Worm (Caenorhabditis elegans) whole organism, young adult: ENCODE measurements around the gene srj-42.

Experiments
- C06A6.2 ChIP-seq: fragments of 200-800 bp; sonication (Bioruptor generic); conservative IDR thresholded peaks from 2 replicates; pipeline ENCODE4 v1.3.6; 2022; ENCODE audit warnings: missing genetic modification characterization, missing compliant biosample characterization
- F33H1.4 ChIP-seq: fragments of 200-800 bp; sonication (Bioruptor generic); IDR thresholded peaks from 2 replicates; pipeline ENCODE4 v1.3.6; 2022; ENCODE audit warnings: missing genetic modification reagents, missing genetic modification characterization, missing compliant biosample characterization
- T07F8.4 ChIP-seq: sonication (generic microtip); optimal IDR thresholded peaks from 2 replicates; lab custom pipeline; 2016; ENCODE audit warnings: mild to moderate bottlenecking, missing genetic modification characterization, moderate library complexity, missing compliant biosample characterization
- cebp-1 ChIP-seq, 2 experiments: fragments of 200-800 bp in 1 of 2; sonication (Bioruptor generic) in 1 of 2; sonication (generic microtip) in 1 of 2; IDR thresholded peaks in 1 of 2; optimal IDR thresholded peaks in 1 of 2; 2 replicates each; pipeline versions ENCODE4 v1.3.6 to Lab custom; 2017 to 2022; ENCODE audit warnings: missing compliant biosample characterization in 2 of 2, missing genetic modification characterization in 2 of 2, mild to moderate bottlenecking in 1 of 2, missing genetic modification reagents in 1 of 2, moderate library complexity in 1 of 2
- cebp-2 ChIP-seq: fragments of 200-800 bp; sonication (Bioruptor generic); IDR thresholded peaks from 2 replicates; pipeline ENCODE4 v1.3.6; 2022; ENCODE audit warnings: missing genetic modification characterization, missing compliant biosample characterization
- dpl-1 ChIP-seq: fragments of 150-350 bp; optimal IDR thresholded peaks from 2 replicates; lab custom pipeline; 2014; ENCODE audit warnings: missing biosample characterization, missing genetic modification reagents, missing genetic modification characterization
- ets-4 ChIP-seq: fragments of 200-800 bp; sonication (Bioruptor generic); optimal IDR thresholded peaks from 2 replicates; lab custom pipeline; 2018; ENCODE audit warnings: mild to moderate bottlenecking, missing genetic modification characterization, missing compliant biosample characterization
- mcd-1 ChIP-seq: fragments of 200-800 bp; sonication (Bioruptor generic); IDR thresholded peaks from 2 replicates; pipeline ENCODE4 v1.3.6; 2022; ENCODE audit warnings: missing genetic modification reagents, missing genetic modification characterization, missing compliant biosample characterization
- nfya-1 ChIP-seq: sonication (generic microtip); optimal IDR thresholded peaks from 2 replicates; lab custom pipeline; 2017; ENCODE audit warnings: antibody characterized with exemption, missing compliant biosample characterization, missing genetic modification characterization, borderline replicate concordance; ENCODE audit not compliant: insufficient read depth
- rec-8 ChIP-seq, 2 experiments: sonication (generic microtip); optimal IDR thresholded peaks; 2 replicates each; lab custom pipeline; 2016; ENCODE audit warnings: mild to moderate bottlenecking in 2 of 2, missing genetic modification characterization in 2 of 2, missing genetic modification reagents in 2 of 2, missing genotype in 2 of 2, missing biosample characterization in 1 of 2, missing compliant biosample characterization in 1 of 2, moderate library complexity in 1 of 2
- tbp1 ChIP-seq: fragments of 200-800 bp; sonication (Bioruptor generic); optimal IDR thresholded peaks from 2 replicates; lab custom pipeline; 2018; ENCODE audit warnings: mild to moderate bottlenecking, missing genetic modification characterization, missing compliant biosample characterization
- tlf-1 ChIP-seq: fragments of 200-800 bp; sonication (Bioruptor generic); optimal IDR thresholded peaks from 2 replicates; lab custom pipeline; 2018; ENCODE audit warnings: mild to moderate bottlenecking, missing genetic modification characterization, missing compliant biosample characterization
- unc-62 ChIP-seq: fragments of 150-350 bp; optimal IDR thresholded peaks from 2 replicates; lab custom pipeline; 2014; ENCODE audit warnings: missing biosample characterization, missing genetic modification reagents, missing genetic modification characterization

DNA sequence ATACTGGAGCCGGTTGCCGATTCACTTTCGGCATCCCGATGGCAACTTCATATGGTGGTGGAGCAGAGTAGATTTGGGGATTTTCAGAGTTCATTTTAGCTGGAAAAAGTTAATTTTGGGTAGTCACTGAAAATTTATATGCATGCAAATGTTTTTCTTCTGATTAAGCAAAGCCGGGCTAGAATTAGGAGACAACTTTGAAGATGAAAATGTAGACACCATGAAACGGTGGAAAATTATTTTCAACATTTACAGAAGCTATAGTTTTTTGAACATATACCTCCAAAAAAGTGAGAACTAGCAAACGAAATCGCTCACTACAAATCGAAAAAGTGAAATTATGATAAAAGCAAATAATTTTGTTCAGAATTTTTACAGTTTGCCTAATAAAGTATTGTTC, 31.8 kb downstream of the srj-42 start, which contains the start of gene Y40H7A.11:
- TF ChIP-seq unc-62 (no peak), cebp-2 (GFP tag; lab: Robert Waterston, UW) (no peak), C06A6.2 (no peak), mcd-1 (no peak), tlf-1 (GFP tag; lab: Kevin White, UChicago) (no peak), rec-8 (tag; optimal IDR thresholded peaks at IDR 0.05; lab: Kevin White, UChicago) (no peak), nfya-1 (tag; lab: Kevin White, UChicago) (no peak), T07F8.4 (tag; lab: Kevin White, UChicago) (no peak), ets-4 (no peak), cebp-1 (GFP tag; IDR thresholded peaks at IDR 0.05; lab: Robert Waterston, UW) (no peak), cebp-1 (tag; optimal IDR thresholded peaks at IDR 0.05; lab: Kevin White, UChicago) (no peak), F33H1.4 (no peak), tbp1 (GFP tag; lab: Kevin White, UChicago) (no peak), dpl-1 (GFP tag; lab: Kevin White, UChicago) (no peak)
